Worm (Caenorhabditis elegans) whole organism, mixed stage, embryonic: Measurements from ENCODE around the gene C16C4.17.

ENCODE experiments used
- M03D4.4 ChIP-seq: sonication (generic microtip); optimal IDR thresholded peaks from 2 replicates; lab custom pipeline; 2017; ENCODE audit warnings: mild to moderate bottlenecking, missing genetic modification characterization, missing compliant biosample characterization
- bed-3 ChIP-seq: fragments of 200-800 bp; sonication (Bioruptor generic); optimal IDR thresholded peaks from 3 replicates; lab custom pipeline; 2018; ENCODE audit warnings: mild to moderate bottlenecking, missing genetic modification characterization, moderate library complexity, missing compliant biosample characterization
- blmp-1 ChIP-seq: fragments of 150-350 bp; optimal IDR thresholded peaks from 2 replicates; lab custom pipeline; 2014; ENCODE audit warnings: missing biosample characterization, missing genetic modification characterization
- ceh-43 ChIP-seq: fragments of 200-800 bp; sonication (Bioruptor generic); optimal IDR thresholded peaks from 2 replicates; lab custom pipeline; 2018; ENCODE audit warnings: mild to moderate bottlenecking, missing genetic modification characterization, moderate library complexity, missing compliant biosample characterization
- ceh-83 ChIP-seq: fragments of 200-800 bp; sonication (Bioruptor generic); optimal IDR thresholded peaks from 2 replicates; lab custom pipeline; 2018; ENCODE audit warnings: mild to moderate bottlenecking, missing genetic modification characterization, missing compliant biosample characterization
- ces-1 ChIP-seq: fragments of 150-350 bp; optimal IDR thresholded peaks from 2 replicates; lab custom pipeline; 2014; ENCODE audit warnings: missing biosample characterization, missing genetic modification reagents, missing genetic modification characterization
- cnd-1 ChIP-seq: fragments of 200-800 bp; sonication (Bioruptor generic); optimal IDR thresholded peaks from 2 replicates; lab custom pipeline; 2018; ENCODE audit warnings: mild to moderate bottlenecking, missing genetic modification characterization, missing compliant biosample characterization
- drap-1 ChIP-seq: fragments of 200-800 bp; sonication (Bioruptor generic); optimal IDR thresholded peaks from 3 replicates; lab custom pipeline; 2018; ENCODE audit warnings: mild to moderate bottlenecking, missing genetic modification characterization, missing compliant biosample characterization
- elt-1 ChIP-seq: sonication (generic microtip); optimal IDR thresholded peaks from 2 replicates; lab custom pipeline; 2017; ENCODE audit warnings: missing genetic modification characterization, mild to moderate bottlenecking, missing compliant biosample characterization, antibody characterized with exemption, moderate library complexity, borderline replicate concordance; ENCODE audit not compliant: insufficient read depth
- elt-3 ChIP-seq: fragments of 150-350 bp; optimal IDR thresholded peaks from 2 replicates; lab custom pipeline; 2014; ENCODE audit warnings: missing biosample characterization, missing genetic modification characterization
- flh-1 ChIP-seq: fragments of 200-800 bp; sonication (Bioruptor generic); optimal IDR thresholded peaks from 2 replicates; lab custom pipeline; 2018; ENCODE audit warnings: mild to moderate bottlenecking, missing genetic modification characterization, moderate library complexity, missing compliant biosample characterization
- ham-2 ChIP-seq: fragments of 200-800 bp; sonication (Bioruptor generic); optimal IDR thresholded peaks from 2 replicates; lab custom pipeline; 2018; ENCODE audit warnings: mild to moderate bottlenecking, missing genetic modification characterization, missing compliant biosample characterization
- lin-13 ChIP-seq: fragments of 150-350 bp; optimal IDR thresholded peaks from 2 replicates; lab custom pipeline; 2014; ENCODE audit warnings: missing biosample characterization, missing genetic modification characterization
- lin-32 ChIP-seq: fragments of 200-800 bp; sonication (Bioruptor generic); optimal IDR thresholded peaks from 2 replicates; lab custom pipeline; 2018; ENCODE audit warnings: mild to moderate bottlenecking, missing genetic modification characterization, missing compliant biosample characterization
- lsy-2 ChIP-seq: fragments of 150-350 bp; optimal IDR thresholded peaks from 2 replicates; lab custom pipeline; 2014; ENCODE audit warnings: missing biosample characterization, missing genetic modification characterization
- mab-5 ChIP-seq: fragments of 150-350 bp; optimal IDR thresholded peaks from 2 replicates; lab custom pipeline; 2014; ENCODE audit warnings: missing biosample characterization, missing genetic modification characterization
- mep-1 ChIP-seq: fragments of 150-350 bp; optimal IDR thresholded peaks from 2 replicates; lab custom pipeline; 2017; ENCODE audit warnings: missing biosample characterization, missing genetic modification reagents, missing genetic modification characterization, inconsistent platforms
- mls-2 ChIP-seq: sonication (generic microtip); optimal IDR thresholded peaks from 2 replicates; lab custom pipeline; 2016; ENCODE audit warnings: mild to moderate bottlenecking, missing genetic modification characterization, moderate library complexity, missing compliant biosample characterization
- nhr-2 ChIP-seq: fragments of 150-350 bp; optimal IDR thresholded peaks from 2 replicates; lab custom pipeline; 2014; ENCODE audit warnings: missing biosample characterization, missing genetic modification characterization
- nhr-237 ChIP-seq: fragments of 150-350 bp; optimal IDR thresholded peaks from 2 replicates; lab custom pipeline; 2014; ENCODE audit warnings: missing biosample characterization, missing genetic modification characterization
- nhr-28 ChIP-seq: fragments of 150-350 bp; optimal IDR thresholded peaks from 2 replicates; lab custom pipeline; 2014; ENCODE audit warnings: missing biosample characterization, missing genetic modification characterization
- nhr-76 ChIP-seq: sonication (generic microtip); optimal IDR thresholded peaks from 2 replicates; lab custom pipeline; 2017; ENCODE audit warnings: missing biosample characterization, missing genetic modification characterization
- pha-4 ChIP-seq: fragments of 150-350 bp; optimal IDR thresholded peaks from 2 replicates; lab custom pipeline; 2018; ENCODE audit warnings: missing biosample characterization, missing genetic modification reagents, missing genetic modification characterization
- snpc-4 ChIP-seq: fragments of 150-350 bp; optimal IDR thresholded peaks from 2 replicates; lab custom pipeline; 2014; ENCODE audit warnings: missing biosample characterization, missing genetic modification characterization
- sptf-1 ChIP-seq: sonication (generic microtip); optimal IDR thresholded peaks from 2 replicates; lab custom pipeline; 2017; ENCODE audit warnings: mild to moderate bottlenecking, missing genetic modification characterization, moderate library complexity, missing compliant biosample characterization
- tbx-8 ChIP-seq: fragments of 200-800 bp; sonication (Bioruptor generic); optimal IDR thresholded peaks from 2 replicates; lab custom pipeline; 2018; ENCODE audit warnings: mild to moderate bottlenecking, missing genetic modification characterization, moderate library complexity, missing compliant biosample characterization
- unc-120 ChIP-seq: sonication (generic microtip); optimal IDR thresholded peaks from 2 replicates; lab custom pipeline; 2017; ENCODE audit warnings: missing genetic modification characterization, missing compliant biosample characterization; ENCODE audit not compliant: poor library complexity, severe bottlenecking
- unc-39 ChIP-seq: fragments of 150-350 bp; optimal IDR thresholded peaks from 2 replicates; lab custom pipeline; 2014; ENCODE audit warnings: missing biosample characterization, missing genetic modification characterization
- unc-62 ChIP-seq: fragments of 150-350 bp; optimal IDR thresholded peaks from 2 replicates; lab custom pipeline; 2014; ENCODE audit warnings: missing biosample characterization, missing genetic modification reagents, missing genetic modification characterization
- zip-8 ChIP-seq: fragments of 150-350 bp; optimal IDR thresholded peaks from 2 replicates; lab custom pipeline; 2014; ENCODE audit warnings: missing biosample characterization, missing genetic modification characterization
- ztf-11 ChIP-seq: fragments of 150-350 bp; optimal IDR thresholded peaks from 2 replicates; lab custom pipeline; 2014; ENCODE audit warnings: missing biosample characterization, missing genetic modification characterization

The C16C4.17 gene

DNA sequence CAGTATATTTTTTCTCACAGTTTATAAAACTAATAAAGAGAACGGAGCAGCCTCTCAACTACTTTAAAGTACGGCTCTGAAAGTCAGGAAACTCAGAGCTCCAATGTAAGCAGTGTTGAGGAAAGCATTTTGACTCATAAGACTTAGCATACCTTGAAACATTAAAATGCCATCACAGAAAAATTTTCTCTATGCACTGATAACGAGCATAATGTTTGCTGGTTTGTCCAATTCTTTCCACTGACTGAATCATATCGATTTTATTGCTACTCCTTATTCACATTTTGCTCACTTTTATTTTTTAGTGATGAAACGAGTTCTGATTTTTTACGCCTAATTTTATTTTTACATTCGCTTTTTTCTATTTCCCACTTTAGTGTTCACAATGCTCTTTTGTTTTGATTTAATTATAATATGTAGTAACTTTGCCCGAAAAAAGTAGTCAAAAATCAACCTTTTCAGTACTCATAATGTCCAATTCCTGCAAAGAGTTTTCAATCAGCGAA, 32.4 kb upstream of the C16C4.17 start, which contains the start of gene math-39:
math-39 (plus strand) TSS at position 456 of the 506 bp plus-strand sequence.
- no peak for TF ChIP-seq nhr-28 (tag; lab: Kevin White, UChicago)
- TF ChIP-seq mls-2 (tag; lab: Kevin White, UChicago): no peak
- TF ChIP-seq lsy-2 (tag; lab: Kevin White, UChicago): no peak
- no peak for TF ChIP-seq lin-32 (GFP tag; lab: Kevin White, UChicago)
- no peak for TF ChIP-seq nhr-76
- TF ChIP-seq M03D4.4 (tag; lab: Kevin White, UChicago): no peak
- TF ChIP-seq bed-3: no peak
- TF ChIP-seq nhr-2 (tag; lab: Kevin White, UChicago): no peak
- no peak for TF ChIP-seq unc-39 (tag; lab: Kevin White, UChicago)
- TF ChIP-seq lin-13: no peak

ce11 chrII:1836204-1836603, 28.2 kb upstream of the C16C4.17 start, which contains the start of gene T08E11.1:
Gene T08E11.1 (plus strand): TSS chrII:1836504.
- TF ChIP-seq unc-39 (tag; lab: Kevin White, UChicago) (no peak), ceh-83 (GFP tag; lab: Kevin White, UChicago) (no peak), mls-2 (tag; lab: Kevin White, UChicago) (no peak), lin-32 (GFP tag; lab: Kevin White, UChicago) (no peak), mep-1 (no peak), nhr-28 (tag; lab: Kevin White, UChicago) (no peak), nhr-237 (tag; lab: Kevin White, UChicago) (no peak), zip-8 (tag; lab: Kevin White, UChicago) (no peak), drap-1 (GFP tag; lab: Kevin White, UChicago) (no peak), nhr-2 (tag; lab: Kevin White, UChicago) (no peak), snpc-4 (no peak), ceh-43 (GFP tag; lab: Kevin White, UChicago) (no peak), tbx-8 (GFP tag; lab: Kevin White, UChicago) (no peak), pha-4 (tag; lab: Kevin White, UChicago) (no peak), M03D4.4 (tag; lab: Kevin White, UChicago) (no peak), lin-13 (no peak), elt-1 (no peak), cnd-1 (tag; lab: Kevin White, UChicago) (no peak), flh-1 (GFP tag; lab: Kevin White, UChicago) (no peak)
- TF ChIP-seq, all 35 proteins: peak for 0

DNA sequence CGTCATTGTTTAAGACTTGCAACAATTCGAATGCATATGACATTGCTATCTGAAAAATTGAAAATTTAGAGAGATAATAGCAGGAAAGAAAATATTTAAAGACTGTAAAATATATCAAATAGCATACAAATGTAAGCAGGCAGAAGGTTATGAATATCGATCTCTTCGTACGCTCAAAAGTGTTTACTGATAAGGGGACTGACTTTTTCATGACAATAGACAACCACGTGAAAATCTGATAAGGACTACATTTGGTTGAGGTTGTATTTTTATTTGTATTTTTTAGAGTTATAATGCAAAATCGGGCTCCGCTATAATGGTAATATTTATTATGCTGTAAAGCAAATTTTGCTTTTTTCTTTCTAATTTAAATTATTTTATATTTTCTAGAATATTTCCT, 21.5 kb upstream of the C16C4.17 start, which contains the start of the genes C52E2.5 and C52E2.4:
C52E2.5 (minus strand) TSS at position 43 of the 400 bp plus-strand sequence.
C52E2.4 (plus strand) TSS at position 252 of the 400 bp plus-strand sequence.
- TF ChIP-seq snpc-4: no peak

- no peak for TF ChIP-seq ceh-83 (GFP tag; lab: Kevin White, UChicago)
- TF ChIP-seq nhr-2 (tag; lab: Kevin White, UChicago): no peak
- no peak for TF ChIP-seq unc-120
- no peak for TF ChIP-seq sptf-1 (tag; lab: Kevin White, UChicago)
- no peak for TF ChIP-seq M03D4.4 (tag; lab: Kevin White, UChicago)
- TF ChIP-seq snpc-4: no peak
- no peak for TF ChIP-seq ces-1 (GFP tag; lab: Kevin White, UChicago)
Observed at ce11 chrII:1844552-1844951, 19.8 kb upstream of the C16C4.17 start.

- TF ChIP-seq blmp-1 (tag; lab: Kevin White, UChicago) (no peak), unc-120 (peak; percentile 51)
Observed at ce11 chrII:1848109-1848508, 16.3 kb upstream of the C16C4.17 start, which contains the start of gene fbxb-97. Gene fbxb-97 (minus strand): TSS chrII:1848161.

ce11 chrII:1850299-1850698, 14.1 kb upstream of the C16C4.17 start, which contains the start of gene fbxb-96:
Gene fbxb-96 (minus strand): TSS chrII:1850399.
- TF ChIP-seq unc-62 (GFP tag; lab: Kevin White, UChicago) (no peak), ztf-11 (tag; lab: Kevin White, UChicago) (no peak), nhr-28 (tag; lab: Kevin White, UChicago) (no peak), flh-1 (GFP tag; lab: Kevin White, UChicago) (no peak), mab-5 (tag; lab: Kevin White, UChicago) (no peak), ham-2 (GFP tag; lab: Kevin White, UChicago) (no peak), nhr-76 (no peak), ceh-43 (GFP tag; lab: Kevin White, UChicago) (no peak), elt-3 (tag; lab: Kevin White, UChicago) (no peak), zip-8 (tag; lab: Kevin White, UChicago) (no peak)
